Worm (Caenorhabditis elegans) whole organism, L2 larva: ENCODE measurements around the gene Y38E10A.24.
A peak's percentile ranks its signal among the peaks of the same experiment; 100 is the strongest.

ENCODE experiments used
- C34F6.9 ChIP-seq: fragments of 150-350 bp; optimal IDR thresholded peaks from 2 replicates; lab custom pipeline; 2014; ENCODE audit warnings: missing biosample characterization, missing genetic modification characterization
- F13H6.1 ChIP-seq: sonication (generic microtip); optimal IDR thresholded peaks from 2 replicates; lab custom pipeline; 2016; ENCODE audit warnings: missing genetic modification characterization, missing compliant biosample characterization
- R02D3.7 ChIP-seq: fragments of 150-350 bp; optimal IDR thresholded peaks from 2 replicates; lab custom pipeline; 2014; ENCODE audit warnings: missing biosample characterization, missing genetic modification characterization
- ZK546.5 ChIP-seq: sonication (generic microtip); optimal IDR thresholded peaks from 2 replicates; lab custom pipeline; 2017; ENCODE audit warnings: missing biosample characterization, missing genetic modification characterization
- alr-1 ChIP-seq: fragments of 150-350 bp; optimal IDR thresholded peaks from 2 replicates; lab custom pipeline; 2014; ENCODE audit warnings: missing biosample characterization, missing genetic modification characterization
- ama-1 ChIP-seq: fragments of 150-350 bp; optimal IDR thresholded peaks from 2 replicates; lab custom pipeline; 2018; ENCODE audit warnings: inconsistent platforms
- blmp-1 ChIP-seq: sonication (generic microtip); optimal IDR thresholded peaks from 2 replicates; lab custom pipeline; 2017; ENCODE audit warnings: missing genetic modification characterization, mild to moderate bottlenecking, missing compliant biosample characterization, antibody characterized with exemption, moderate library complexity; ENCODE audit not compliant: insufficient read depth
- ceh-16 ChIP-seq: fragments of 150-350 bp; optimal IDR thresholded peaks from 2 replicates; lab custom pipeline; 2014; ENCODE audit warnings: missing biosample characterization, missing genetic modification characterization
- egl-27 ChIP-seq: sonication (generic microtip); optimal IDR thresholded peaks from 3 replicates; lab custom pipeline; 2017; ENCODE audit warnings: missing biosample characterization, missing genetic modification reagents, missing genetic modification characterization
- elt-1 ChIP-seq: fragments of 150-350 bp; optimal IDR thresholded peaks from 2 replicates; lab custom pipeline; 2014; ENCODE audit warnings: missing biosample characterization, missing genetic modification characterization
- elt-3 ChIP-seq: sonication (generic microtip); optimal IDR thresholded peaks from 2 replicates; lab custom pipeline; 2017; ENCODE audit warnings: missing biosample characterization, missing genetic modification characterization
- fos-1 ChIP-seq: fragments of 150-350 bp; optimal IDR thresholded peaks from 2 replicates; lab custom pipeline; 2014; ENCODE audit warnings: missing biosample characterization, missing genetic modification characterization
- gmeb-1 ChIP-seq: fragments of 150-350 bp; optimal IDR thresholded peaks from 2 replicates; lab custom pipeline; 2014; ENCODE audit warnings: missing biosample characterization, missing genetic modification characterization
- lin-13 ChIP-seq: fragments of 150-350 bp; optimal IDR thresholded peaks from 2 replicates; lab custom pipeline; 2014; ENCODE audit warnings: missing biosample characterization, missing genetic modification reagents, missing genetic modification characterization
- mab-5 ChIP-seq: fragments of 150-350 bp; optimal IDR thresholded peaks from 2 replicates; lab custom pipeline; 2014; ENCODE audit warnings: missing biosample characterization, missing genetic modification characterization
- mdl-1 ChIP-seq, 2 experiments: fragments of 150-350 bp in 1 of 2; sonication (generic microtip) in 1 of 2; optimal IDR thresholded peaks; 2 replicates each; lab custom pipeline; 2017; ENCODE audit warnings: missing biosample characterization in 2 of 2, missing genetic modification characterization in 2 of 2
- nhr-10 ChIP-seq: sonication (generic microtip); optimal IDR thresholded peaks from 2 replicates; lab custom pipeline; 2017; ENCODE audit warnings: missing biosample characterization, missing genetic modification characterization
- nhr-12 ChIP-seq: fragments of 150-350 bp; optimal IDR thresholded peaks from 2 replicates; lab custom pipeline; 2014; ENCODE audit warnings: missing biosample characterization, missing genetic modification characterization
- nhr-129 ChIP-seq: fragments of 150-350 bp; optimal IDR thresholded peaks from 2 replicates; lab custom pipeline; 2014; ENCODE audit warnings: missing biosample characterization, missing genetic modification characterization
- nhr-21 ChIP-seq: fragments of 150-350 bp; optimal IDR thresholded peaks from 2 replicates; lab custom pipeline; 2014; ENCODE audit warnings: missing biosample characterization, missing genetic modification characterization
- nhr-23 ChIP-seq: fragments of 150-350 bp; optimal IDR thresholded peaks from 2 replicates; lab custom pipeline; 2014; ENCODE audit warnings: missing biosample characterization, missing genetic modification reagents, missing genetic modification characterization
- nhr-25 ChIP-seq: fragments of 150-350 bp; sonication (generic microtip); optimal IDR thresholded peaks from 3 replicates; lab custom pipeline; 2014; ENCODE audit warnings: missing biosample characterization, missing genetic modification characterization
- nhr-6 ChIP-seq: fragments of 150-350 bp; optimal IDR thresholded peaks from 2 replicates; lab custom pipeline; 2014; ENCODE audit warnings: missing biosample characterization, missing genetic modification characterization
- nhr-77 ChIP-seq: fragments of 150-350 bp; optimal IDR thresholded peaks from 2 replicates; lab custom pipeline; 2014; ENCODE audit warnings: missing biosample characterization, missing genetic modification characterization
- sem-4 ChIP-seq: fragments of 150-350 bp; optimal IDR thresholded peaks from 2 replicates; lab custom pipeline; 2014; ENCODE audit warnings: missing biosample characterization, missing genetic modification reagents, missing genetic modification characterization
- sma-3 ChIP-seq: sonication (generic microtip); optimal IDR thresholded peaks from 2 replicates; lab custom pipeline; 2016; ENCODE audit warnings: missing genetic modification reagents, missing genetic modification characterization, missing compliant biosample characterization
- sma-9 ChIP-seq, 2 experiments: fragments of 150-350 bp in 1 of 2; sonication (generic microtip) in 1 of 2; optimal IDR thresholded peaks; 2 replicates each; lab custom pipeline; 2014 to 2016; ENCODE audit warnings: missing genetic modification characterization in 2 of 2, mild to moderate bottlenecking in 1 of 2, missing biosample characterization in 1 of 2, missing compliant biosample characterization in 1 of 2, missing genetic modification reagents in 1 of 2, moderate library complexity in 1 of 2
- snpc-4 ChIP-seq: fragments of 150-350 bp; optimal IDR thresholded peaks from 2 replicates; lab custom pipeline; 2014; ENCODE audit warnings: missing biosample characterization, missing genetic modification characterization
- unc-55 ChIP-seq: fragments of 150-350 bp; sonication (generic microtip); optimal IDR thresholded peaks from 3 replicates; lab custom pipeline; 2014; ENCODE audit warnings: missing biosample characterization, missing genetic modification reagents, missing genetic modification characterization
- unc-62 ChIP-seq: fragments of 150-350 bp; optimal IDR thresholded peaks from 2 replicates; lab custom pipeline; 2014; ENCODE audit warnings: missing biosample characterization, missing genetic modification reagents, missing genetic modification characterization
- zag-1 ChIP-seq: fragments of 150-350 bp; optimal IDR thresholded peaks from 2 replicates; lab custom pipeline; 2014; ENCODE audit warnings: missing biosample characterization, missing genetic modification characterization
- ztf-1 ChIP-seq: fragments of 200-800 bp; sonication (Bioruptor generic); conservative IDR thresholded peaks from 2 replicates; pipeline ENCODE4 v1.3.6; 2022; ENCODE audit warnings: missing genetic modification characterization, missing compliant biosample characterization
- ztf-11 ChIP-seq: sonication (generic microtip); optimal IDR thresholded peaks from 2 replicates; lab custom pipeline; 2017; ENCODE audit warnings: missing biosample characterization, missing genetic modification characterization

Gene Y38E10A.24

ce11 chrII:12694112-12694511 lies 15.3 kb downstream of the Y38E10A.24 start, which contains the start of gene tbc-17:
Gene tbc-17 (plus strand): TSS chrII:12694412.
- TF ChIP-seq ceh-16 (tag; lab: Kevin White, UChicago) (no peak), sma-9 (GFP tag; optimal IDR thresholded peaks at IDR 0.05; lab: Kevin White, UChicago) (no peak), sma-9 (tag; optimal IDR thresholded peaks at IDR 0.05; lab: Kevin White, UChicago) (no peak), alr-1 (tag; lab: Kevin White, UChicago) (no peak), snpc-4 (tag; lab: Kevin White, UChicago) (no peak), elt-1 (no peak), ama-1 (lab: Kevin White, UChicago) (no peak), ztf-11 (tag; lab: Kevin White, UChicago) (no peak), C34F6.9 (tag; lab: Kevin White, UChicago) (no peak), unc-55 (GFP tag; lab: Kevin White, UChicago) (no peak), nhr-77 (tag; lab: Kevin White, UChicago) (no peak), nhr-129 (tag; lab: Kevin White, UChicago) (no peak), egl-27 (tag; lab: Kevin White, UChicago) (no peak), lin-13 (no peak), unc-62 (no peak), blmp-1 (tag; lab: Kevin White, UChicago) (no peak), nhr-23 (no peak), ZK546.5 (tag; lab: Kevin White, UChicago) (no peak), nhr-10 (tag; lab: Kevin White, UChicago) (no peak)

ce11 chrII:12696116-12696515 lies 17.3 kb downstream of the Y38E10A.24 start:
- TF ChIP-seq nhr-23 (no peak), C34F6.9 (tag; lab: Kevin White, UChicago) (no peak), nhr-6 (tag; lab: Kevin White, UChicago) (no peak), R02D3.7 (tag; lab: Kevin White, UChicago) (no peak), elt-3 (no peak)

ce11 chrII:12711490-12711889 lies 32.7 kb downstream of the Y38E10A.24 start:
- TF ChIP-seq sem-4 (tag; lab: Kevin White, UChicago) (no peak), fos-1 (tag; lab: Kevin White, UChicago) (no peak), zag-1 (tag; lab: Kevin White, UChicago) (peak; percentile 5), R02D3.7 (tag; lab: Kevin White, UChicago) (no peak), elt-1 (no peak)

- TF ChIP-seq mab-5 (tag; lab: Kevin White, UChicago) (no peak), zag-1 (tag; lab: Kevin White, UChicago) (no peak), ztf-1 (no peak), sma-3 (GFP tag; lab: Kevin White, UChicago) (no peak), C34F6.9 (tag; lab: Kevin White, UChicago) (no peak), sma-9 (GFP tag; optimal IDR thresholded peaks at IDR 0.05; lab: Kevin White, UChicago) (no peak), sma-9 (tag; optimal IDR thresholded peaks at IDR 0.05; lab: Kevin White, UChicago) (no peak), R02D3.7 (tag; lab: Kevin White, UChicago) (no peak), nhr-77 (tag; lab: Kevin White, UChicago) (no peak), gmeb-1 (no peak), nhr-21 (no peak), mdl-1 (tag; optimal IDR thresholded peaks at IDR 0.05; lab: Kevin White, UChicago) (no peak), egl-27 (tag; lab: Kevin White, UChicago) (no peak), nhr-129 (tag; lab: Kevin White, UChicago) (no peak), ama-1 (lab: Kevin White, UChicago) (no peak), nhr-12 (tag; lab: Kevin White, UChicago) (no peak), nhr-25 (tag; lab: Kevin White, UChicago) (no peak), alr-1 (tag; lab: Kevin White, UChicago) (no peak), nhr-10 (tag; lab: Kevin White, UChicago) (no peak), nhr-6 (tag; lab: Kevin White, UChicago) (no peak)
Observed at ce11 chrII:12715757-12716350, 37.0 kb downstream of the Y38E10A.24 start.

ce11 chrII:12722049-12722448 lies 43.2 kb downstream of the Y38E10A.24 start:
- no peak for TF ChIP-seq fos-1 (tag; lab: Kevin White, UChicago)
- TF ChIP-seq snpc-4 (tag; lab: Kevin White, UChicago) = no peak
- TF ChIP-seq F13H6.1 (tag; lab: Kevin White, UChicago) = no peak
- no peak for TF ChIP-seq lin-13
- no peak for TF ChIP-seq nhr-21
- TF ChIP-seq elt-3 = no peak
- no peak for TF ChIP-seq sma-3 (GFP tag; lab: Kevin White, UChicago)
- TF ChIP-seq ceh-16 (tag; lab: Kevin White, UChicago) = no peak
- no peak for TF ChIP-seq nhr-12 (tag; lab: Kevin White, UChicago)
- TF ChIP-seq nhr-129 (tag; lab: Kevin White, UChicago) = no peak
